Fruit fly (Drosophila melanogaster) Kc167 (cell line): ENCODE data around the gene Bicra.

Experiments
- Myc ChIP-seq: fragments of >200 bp; optimal IDR thresholded peaks from 2 replicates; lab custom pipeline; 2017; ENCODE audit warnings: missing external identifiers
- Sin3A ChIP-seq: fragments of >200 bp; optimal IDR thresholded peaks from 2 replicates; lab custom pipeline; 2018; ENCODE audit warnings: missing external identifiers
- h ChIP-seq: fragments of >200 bp; optimal IDR thresholded peaks from 3 replicates; lab custom pipeline; 2018; ENCODE audit warnings: missing external identifiers
- insv ChIP-seq: fragments of >200 bp; optimal IDR thresholded peaks from 3 replicates; lab custom pipeline; 2018; ENCODE audit warnings: missing external identifiers
- psq ChIP-seq: fragments of >200 bp; optimal IDR thresholded peaks from 2 replicates; lab custom pipeline; 2017; ENCODE audit warnings: missing external identifiers
- ttk ChIP-seq: sonication (Bioruptor generic); optimal IDR thresholded peaks from 2 replicates; lab custom pipeline; 2017; ENCODE audit warnings: missing external identifiers

DNA sequence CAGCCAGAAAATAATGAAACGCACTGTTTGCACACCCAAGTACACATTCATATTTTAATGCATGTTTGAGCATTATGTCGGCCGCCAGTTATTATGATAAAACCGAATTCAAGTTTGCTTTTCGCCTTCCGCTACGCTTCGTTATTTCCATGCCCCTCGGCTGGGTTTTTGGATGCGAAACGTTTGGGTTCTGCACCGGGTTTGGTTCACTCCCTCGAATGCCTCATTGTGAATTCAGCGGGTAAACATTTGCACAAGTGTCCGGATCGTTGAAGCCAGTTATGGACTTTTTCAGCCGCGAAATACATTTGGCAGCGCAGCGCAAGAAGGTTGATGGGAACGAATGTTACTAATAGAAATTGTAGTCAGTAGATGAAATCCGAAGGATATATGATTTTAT is 8.3 kb downstream of the Bicra start:
- TF ChIP-seq insv (lab: Kevin White, UChicago) = no peak
- TF ChIP-seq Myc (lab: Kevin White, UChicago) = no peak
- no peak for TF ChIP-seq h (lab: Kevin White, UChicago)
- TF ChIP-seq psq = no peak
- TF ChIP-seq ttk (lab: Kevin White, UChicago) = no peak
- TF ChIP-seq Sin3A (lab: Kevin White, UChicago) = no peak
